Fruit fly (Drosophila melanogaster): ENCODE results near the gene CG15601.

DNA sequence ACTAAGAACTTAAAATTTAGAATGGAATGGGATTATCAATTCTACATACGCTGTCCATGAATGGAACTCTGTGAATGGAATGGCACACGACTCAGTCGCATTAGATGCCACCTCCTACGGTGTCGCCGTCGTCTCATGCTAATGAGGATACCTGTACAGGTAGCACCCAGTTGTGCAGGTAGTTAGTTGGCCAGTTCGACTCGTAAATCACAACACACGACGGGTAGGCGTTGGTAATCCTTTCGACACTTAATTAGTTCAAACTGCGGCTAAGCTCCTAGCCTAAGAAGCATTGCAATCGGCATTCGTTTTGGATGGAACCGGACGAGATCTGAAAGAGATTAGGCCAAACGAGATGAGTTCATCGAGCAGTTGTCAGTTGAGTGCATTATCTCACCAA, 26.0 kb upstream of the CG15601 start:
- TF ChIP-seq CG11617 (GFP tag; optimal IDR thresholded peaks at IDR 0.05) (no peak), CG12768 (GFP tag; optimal IDR thresholded peaks at IDR 0.05) (no peak), Mnt (GFP tag; optimal IDR thresholded peaks at IDR 0.05) (no peak), bab1 (GFP tag; optimal IDR thresholded peaks at IDR 0.05) (no peak), cnc (optimal IDR thresholded peaks at IDR 0.05) (no peak)
